Worm (Caenorhabditis elegans) whole organism, L1 larva: ENCODE results near the gene srh-24.
A peak's percentile ranks its signal among the peaks of the same experiment; 100 is the strongest.

ENCODE experiments used
- Y116A8C.19 ChIP-seq: sonication (generic microtip); optimal IDR thresholded peaks from 2 replicates; lab custom pipeline; 2016; ENCODE audit warnings: missing compliant biosample characterization, missing genetic modification characterization, borderline replicate concordance
- aha-1 ChIP-seq: fragments of 150-350 bp; optimal IDR thresholded peaks from 2 replicates; lab custom pipeline; 2014; ENCODE audit warnings: missing biosample characterization, missing genetic modification characterization
- aly-2 ChIP-seq: fragments of 150-350 bp; optimal IDR thresholded peaks from 2 replicates; lab custom pipeline; 2014; ENCODE audit warnings: missing biosample characterization, missing genetic modification characterization
- ama-1 ChIP-seq: fragments of 150-350 bp; optimal IDR thresholded peaks from 2 replicates; lab custom pipeline; 2014
- blmp-1 ChIP-seq: fragments of 150-350 bp; optimal IDR thresholded peaks from 2 replicates; lab custom pipeline; 2014; ENCODE audit warnings: missing biosample characterization, missing genetic modification characterization
- ceh-63 ChIP-seq: fragments of 200-800 bp; sonication (Bioruptor generic); optimal IDR thresholded peaks from 2 replicates; lab custom pipeline; 2018; ENCODE audit warnings: mild to moderate bottlenecking, missing genetic modification characterization, missing compliant biosample characterization
- elt-3 ChIP-seq, 6 experiments: fragments of 150-350 bp in 1 of 6; sonication (generic microtip); optimal IDR thresholded peaks; 2 replicates each; lab custom pipeline; 2017 to 2018; ENCODE audit warnings: missing biosample characterization in 6 of 6, missing genetic modification characterization in 6 of 6, inconsistent platforms in 1 of 6
- fkh-10 ChIP-seq: sonication (generic microtip); optimal IDR thresholded peaks from 2 replicates; lab custom pipeline; 2017; ENCODE audit warnings: missing biosample characterization, missing genetic modification reagents, missing genetic modification characterization
- fkh-4 ChIP-seq: sonication (generic microtip); optimal IDR thresholded peaks from 2 replicates; lab custom pipeline; 2016; ENCODE audit warnings: missing compliant biosample characterization, missing genetic modification characterization, borderline replicate concordance
- fkh-8 ChIP-seq: sonication (generic microtip); optimal IDR thresholded peaks from 2 replicates; lab custom pipeline; 2016; ENCODE audit warnings: mild to moderate bottlenecking, missing genetic modification characterization, missing compliant biosample characterization
- fos-1 ChIP-seq: fragments of 150-350 bp; optimal IDR thresholded peaks from 2 replicates; lab custom pipeline; 2014; ENCODE audit warnings: missing biosample characterization, missing genetic modification characterization
- grh-1 ChIP-seq: fragments of 200-800 bp; sonication (Bioruptor generic); IDR thresholded peaks from 2 replicates; pipeline ENCODE4 v1.3.6; 2022; ENCODE audit warnings: missing genetic modification reagents, missing genetic modification characterization, missing compliant biosample characterization
- hlh-4 ChIP-seq: sonication (generic microtip); optimal IDR thresholded peaks from 2 replicates; lab custom pipeline; 2016; ENCODE audit warnings: mild to moderate bottlenecking, missing genetic modification characterization, missing compliant biosample characterization
- hpl-2 ChIP-seq: fragments of 150-350 bp; optimal IDR thresholded peaks from 2 replicates; lab custom pipeline; 2014; ENCODE audit warnings: missing biosample characterization, missing genetic modification reagents, missing genetic modification characterization
- lin-14 ChIP-seq: fragments of 200-800 bp; sonication (Bioruptor generic); optimal IDR thresholded peaks from 2 replicates; lab custom pipeline; 2018; ENCODE audit warnings: mild to moderate bottlenecking, missing genetic modification characterization, moderate library complexity, missing compliant biosample characterization
- lin-35 ChIP-seq, 2 experiments: fragments of 150-350 bp; optimal IDR thresholded peaks; 2 replicates each; lab custom pipeline; 2014; ENCODE audit warnings: missing biosample characterization in 2 of 2, missing genetic modification characterization in 2 of 2, missing genetic modification reagents in 2 of 2
- lir-3 ChIP-seq: sonication (generic microtip); optimal IDR thresholded peaks from 2 replicates; lab custom pipeline; 2016; ENCODE audit warnings: mild to moderate bottlenecking, missing genetic modification characterization, moderate library complexity, missing compliant biosample characterization; ENCODE audit not compliant: poor library complexity
- lsy-2 ChIP-seq, 2 experiments: fragments of 150-350 bp; optimal IDR thresholded peaks; 2 replicates each; lab custom pipeline; 2014; ENCODE audit warnings: missing biosample characterization in 2 of 2, missing genetic modification characterization in 2 of 2
- mab-9 ChIP-seq: fragments of 200-800 bp; sonication (Bioruptor generic); IDR thresholded peaks from 2 replicates; pipeline ENCODE4 v1.3.6; 2022; ENCODE audit warnings: missing genetic modification reagents, missing genetic modification characterization, missing compliant biosample characterization
- mef-2 ChIP-seq: fragments of 150-350 bp; optimal IDR thresholded peaks from 2 replicates; lab custom pipeline; 2014; ENCODE audit warnings: missing biosample characterization, missing genetic modification characterization
- mep-1 ChIP-seq: fragments of 150-350 bp; optimal IDR thresholded peaks from 2 replicates; lab custom pipeline; 2014; ENCODE audit warnings: missing biosample characterization, missing genetic modification characterization
- nhr-19 ChIP-seq: fragments of 200-800 bp; sonication (Bioruptor generic); conservative IDR thresholded peaks from 2 replicates; pipeline ENCODE4 v1.3.6; 2022; ENCODE audit warnings: missing genetic modification characterization, missing compliant biosample characterization
- nhr-20 ChIP-seq: sonication (generic microtip); optimal IDR thresholded peaks from 2 replicates; lab custom pipeline; 2016; ENCODE audit warnings: mild to moderate bottlenecking, missing genetic modification characterization, missing compliant biosample characterization
- nhr-237 ChIP-seq: fragments of 150-350 bp; optimal IDR thresholded peaks from 2 replicates; lab custom pipeline; 2014; ENCODE audit warnings: missing biosample characterization, missing genetic modification characterization
- nhr-28 ChIP-seq: fragments of 150-350 bp; optimal IDR thresholded peaks from 2 replicates; lab custom pipeline; 2014; ENCODE audit warnings: missing biosample characterization, missing genetic modification characterization
- nhr-71 ChIP-seq: sonication (generic microtip); optimal IDR thresholded peaks from 2 replicates; lab custom pipeline; 2016; ENCODE audit warnings: mild to moderate bottlenecking, missing genetic modification characterization, moderate library complexity, missing compliant biosample characterization
- nhr-84 ChIP-seq: sonication (generic microtip); optimal IDR thresholded peaks from 2 replicates; lab custom pipeline; 2017; ENCODE audit warnings: missing biosample characterization, missing genetic modification characterization
- nhr-85 ChIP-seq: sonication (generic microtip); peaks from one replicate; lab custom pipeline; 2016; ENCODE audit warnings: missing genetic modification characterization, inconsistent platforms, missing compliant biosample characterization
- nhr-90 ChIP-seq: sonication (generic microtip); optimal IDR thresholded peaks from 2 replicates; lab custom pipeline; 2016; ENCODE audit warnings: mild to moderate bottlenecking, missing genetic modification characterization, missing compliant biosample characterization; ENCODE audit not compliant: poor library complexity
- pag-3 ChIP-seq: sonication (generic microtip); optimal IDR thresholded peaks from 2 replicates; lab custom pipeline; 2017; ENCODE audit warnings: missing genetic modification characterization, mild to moderate bottlenecking, missing compliant biosample characterization, antibody characterized with exemption, borderline replicate concordance; ENCODE audit not compliant: insufficient read depth
- snpc-4 ChIP-seq: fragments of 150-350 bp; optimal IDR thresholded peaks from 2 replicates; lab custom pipeline; 2014; ENCODE audit warnings: missing biosample characterization, missing genetic modification characterization
- sox-4 ChIP-seq: sonication (generic microtip); optimal IDR thresholded peaks from 2 replicates; lab custom pipeline; 2016; ENCODE audit warnings: missing genetic modification characterization, missing compliant biosample characterization
- sptf-1 ChIP-seq: fragments of 150-350 bp; optimal IDR thresholded peaks from 2 replicates; lab custom pipeline; 2014; ENCODE audit warnings: missing biosample characterization, missing genetic modification characterization
- swsn-7 ChIP-seq: sonication (generic microtip); optimal IDR thresholded peaks from 2 replicates; lab custom pipeline; 2016; ENCODE audit warnings: missing genetic modification characterization, missing compliant biosample characterization
- unc-62 ChIP-seq: fragments of 150-350 bp; optimal IDR thresholded peaks from 2 replicates; lab custom pipeline; 2014; ENCODE audit warnings: missing biosample characterization, missing genetic modification reagents, missing genetic modification characterization
- unc-86 ChIP-seq: sonication (generic microtip); optimal IDR thresholded peaks from 2 replicates; lab custom pipeline; 2016; ENCODE audit warnings: missing genetic modification characterization, missing compliant biosample characterization
- vab-15 ChIP-seq: sonication (generic microtip); optimal IDR thresholded peaks from 2 replicates; lab custom pipeline; 2017; ENCODE audit warnings: missing genotype, mild to moderate bottlenecking, missing genetic modification characterization, missing compliant biosample characterization
- xbp-1 ChIP-seq: sonication (generic microtip); optimal IDR thresholded peaks from 2 replicates; lab custom pipeline; 2016; ENCODE audit warnings: missing genetic modification characterization, missing compliant biosample characterization
- zag-1 ChIP-seq: fragments of 150-350 bp; optimal IDR thresholded peaks from 2 replicates; lab custom pipeline; 2014; ENCODE audit warnings: missing biosample characterization, missing genetic modification characterization
- ztf-11 ChIP-seq, 2 experiments: sonication (generic microtip); optimal IDR thresholded peaks; 2 replicates each; lab custom pipeline; 2016 to 2017; ENCODE audit warnings: missing genetic modification characterization in 2 of 2, missing biosample characterization in 1 of 2, missing compliant biosample characterization in 1 of 2
- ztf-4 ChIP-seq: fragments of 150-350 bp; optimal IDR thresholded peaks from 2 replicates; lab custom pipeline; 2014; ENCODE audit warnings: missing biosample characterization, missing genetic modification characterization

The srh-24 gene

ce11 chrV:13936052-13936451, 24.8 kb downstream of the srh-24 start:
- peak; percentile 1 for TF ChIP-seq nhr-71 (tag; lab: Kevin White, UChicago)
- peak; percentile 19 for TF ChIP-seq blmp-1 (tag; lab: Kevin White, UChicago)
- peak; percentile 77 for TF ChIP-seq nhr-85 (tag; lab: Kevin White, UChicago)
- peak in 1 of 2 experiments; percentile 11 for TF ChIP-seq lin-35 (GFP tag; optimal IDR thresholded peaks at IDR 0.05; lab: Kevin White, UChicago)
- no peak for TF ChIP-seq Y116A8C.19 (tag; lab: Kevin White, UChicago)
- TF ChIP-seq elt-3 (tag; optimal IDR thresholded peaks at IDR 0.05; lab: Kevin White, UChicago): peak in 2 of 6 experiments; percentile 25 to 31
- TF ChIP-seq grh-1 (GFP tag; lab: Robert Waterston, UW): peak; percentile 63
- no peak for TF ChIP-seq fkh-4
- TF ChIP-seq lir-3: no peak
- TF ChIP-seq fkh-10 (GFP tag; lab: Kevin White, UChicago): no peak
- no peak for TF ChIP-seq lin-14 (GFP tag; lab: Kevin White, UChicago)
- TF ChIP-seq nhr-20 (tag; lab: Kevin White, UChicago): peak; percentile 2

ce11 chrV:13935423-13935822, 25.4 kb downstream of the srh-24 start:
- TF ChIP-seq ztf-11 (tag; optimal IDR thresholded peaks at IDR 0.05; lab: Kevin White, UChicago) (no peak), lsy-2 (tag; optimal IDR thresholded peaks at IDR 0.05; lab: Kevin White, UChicago) (peak in 1 of 2 experiments; percentile 2), elt-3 (tag; optimal IDR thresholded peaks at IDR 0.05; lab: Kevin White, UChicago) (peak in 5 of 6 experiments; percentile 25 to 93 (median 82)), blmp-1 (tag; lab: Kevin White, UChicago) (peak; percentile 41)

- TF ChIP-seq ama-1 (lab: Kevin White, UChicago) (peak; percentile 30), snpc-4 (tag; lab: Kevin White, UChicago) (no peak), sox-4 (tag; lab: Kevin White, UChicago) (no peak), grh-1 (GFP tag; lab: Robert Waterston, UW) (0 out of 2 replicates have a peak, but pooled peaks have one; percentile 25), fkh-4 (no peak), xbp-1 (tag; lab: Kevin White, UChicago) (no peak), hlh-4 (tag; lab: Kevin White, UChicago) (no peak), elt-3 (tag; optimal IDR thresholded peaks at IDR 0.05; lab: Kevin White, UChicago) (peak in 1 of 6 experiments; percentile 40), nhr-19 (no peak), unc-62 (no peak), ceh-63 (GFP tag; lab: Kevin White, UChicago) (no peak), mef-2 (tag; lab: Kevin White, UChicago) (no peak), nhr-20 (tag; lab: Kevin White, UChicago) (peak; percentile 2), lin-14 (GFP tag; lab: Kevin White, UChicago) (no peak)
- TF ChIP-seq, all 84 proteins: peak for 4
Observed at ce11 chrV:13934545-13934944, 26.3 kb downstream of the srh-24 start, which contains the start of gene R10D12.1. Gene R10D12.1 (minus strand): TSS chrV:13934645.

- no peak for TF ChIP-seq lin-35 (GFP tag; optimal IDR thresholded peaks at IDR 0.05; lab: Kevin White, UChicago)
- no peak for TF ChIP-seq nhr-20 (tag; lab: Kevin White, UChicago)
- no peak for TF ChIP-seq nhr-237 (tag; lab: Kevin White, UChicago)
- no peak for TF ChIP-seq swsn-7 (tag; lab: Kevin White, UChicago)
- no peak for TF ChIP-seq nhr-90 (tag; lab: Kevin White, UChicago)
- TF ChIP-seq fkh-4: no peak
- no peak for TF ChIP-seq aha-1 (tag; lab: Kevin White, UChicago)
- TF ChIP-seq pag-3 (tag; lab: Kevin White, UChicago): no peak
Observed at ce11 chrV:13931952-13932351, 28.9 kb downstream of the srh-24 start.

- TF ChIP-seq aly-2 (no peak), fos-1 (tag; lab: Kevin White, UChicago) (no peak), nhr-84 (tag; lab: Kevin White, UChicago) (no peak), ztf-4 (tag; lab: Kevin White, UChicago) (no peak), nhr-19 (no peak), hpl-2 (no peak), elt-3 (tag; optimal IDR thresholded peaks at IDR 0.05; lab: Kevin White, UChicago) (no peak), sptf-1 (tag; lab: Kevin White, UChicago) (no peak), grh-1 (GFP tag; lab: Robert Waterston, UW) (no peak), zag-1 (tag; lab: Kevin White, UChicago) (no peak), fkh-8 (tag; lab: Kevin White, UChicago) (no peak), hlh-4 (tag; lab: Kevin White, UChicago) (no peak), mab-9 (GFP tag; lab: Robert Waterston, UW) (no peak), mep-1 (tag; lab: Kevin White, UChicago) (no peak), unc-86 (tag; lab: Kevin White, UChicago) (no peak), vab-15 (no peak), nhr-28 (tag; lab: Kevin White, UChicago) (no peak)
Observed at ce11 chrV:13931225-13931624, 29.6 kb downstream of the srh-24 start, which contains the start of gene C06B3.16. Gene C06B3.16 (plus strand): TSS chrV:13931525.
